Worm (Caenorhabditis elegans): ENCODE results near the gene srg-46.

- TF ChIP-seq flt-1 (GFP tag; IDR thresholded peaks at IDR 0.05) (no peak), ref-1 (GFP tag; conservative IDR thresholded peaks at IDR 0.05) (no peak), cog-1 (tag; optimal IDR thresholded peaks at IDR 0.05) (no peak), ztf-29 (GFP tag; IDR thresholded peaks at IDR 0.05) (no peak), tab-1 (GFP tag; IDR thresholded peaks at IDR 0.05) (no peak), klf-2 (GFP tag; conservative IDR thresholded peaks at IDR 0.05) (no peak), T22C8.4 (GFP tag; IDR thresholded peaks at IDR 0.05) (no peak), med-1 (GFP tag; optimal IDR thresholded peaks at IDR 0.05; ENCODE audit: insufficient read depth) (no peak), ztf-23 (GFP tag; IDR thresholded peaks at IDR 0.05) (no peak)
Observed at ce11 chrV:13333386-13334180, 29.9 kb upstream of the srg-46 start, which contains the start of gene nhr-168.
